Fruit fly (Drosophila melanogaster) whole organism, embryonic: ENCODE data around the gene CG15445.

Source experiments
- Atf6 ChIP-seq: fragments of 200-800 bp; sonication (Bioruptor generic); IDR thresholded peaks from 2 replicates; pipeline ENCODE4 v1.3.6; 2022; ENCODE audit warnings: missing biosample characterization, missing genetic modification characterization
- Blimp-1 ChIP-seq: fragments of 200-800 bp; sonication (Bioruptor generic); optimal IDR thresholded peaks from 3 replicates; lab custom pipeline; 2018; ENCODE audit warnings: missing biosample characterization, missing genetic modification characterization, mild to moderate bottlenecking, moderate library complexity, missing genetic modification reagents
- C15 ChIP-seq: fragments of 200-800 bp; sonication (Bioruptor generic); IDR thresholded peaks from 3 replicates; pipeline ENCODE4 v1.3.6; 2022; ENCODE audit warnings: missing biosample characterization, missing genetic modification characterization
- CG10267 ChIP-seq: fragments of 200-800 bp; sonication (Bioruptor generic); optimal IDR thresholded peaks from 2 replicates; lab custom pipeline; 2018; ENCODE audit warnings: missing biosample characterization, mild to moderate bottlenecking, missing genetic modification characterization, moderate library complexity
- CG10979 ChIP-seq: fragments of 200-800 bp; sonication (Bioruptor generic); optimal IDR thresholded peaks from 2 replicates; lab custom pipeline; 2018; ENCODE audit warnings: missing biosample characterization, mild to moderate bottlenecking, missing genetic modification characterization, moderate library complexity
- CG11504 ChIP-seq: fragments of 200-800 bp; sonication (Bioruptor generic); optimal IDR thresholded peaks from 3 replicates; lab custom pipeline; 2019; ENCODE audit warnings: missing biosample characterization, mild to moderate bottlenecking, missing genetic modification characterization, moderate library complexity
- CG12391 ChIP-seq: fragments of 200-800 bp; sonication (Bioruptor generic); optimal IDR thresholded peaks from 3 replicates; lab custom pipeline; 2018; ENCODE audit warnings: missing biosample characterization, mild to moderate bottlenecking, missing genetic modification characterization, moderate library complexity
- CG14441 ChIP-seq: fragments of 200-800 bp; sonication (Bioruptor generic); IDR thresholded peaks from 2 replicates; pipeline ENCODE4 v1.3.6; 2022; ENCODE audit warnings: missing biosample characterization, missing genetic modification characterization
- CG15601 ChIP-seq: fragments of 200-800 bp; sonication (Bioruptor generic); optimal IDR thresholded peaks from 3 replicates; lab custom pipeline; 2019; ENCODE audit warnings: missing biosample characterization, mild to moderate bottlenecking, missing genetic modification characterization, moderate library complexity
- CG15696 ChIP-seq: fragments of 200-800 bp; sonication (Bioruptor generic); optimal IDR thresholded peaks from 2 replicates; lab custom pipeline; 2019; ENCODE audit warnings: missing biosample characterization, mild to moderate bottlenecking, missing genetic modification characterization, moderate library complexity
- CG16815 ChIP-seq: fragments of 200-800 bp; sonication (Bioruptor generic); optimal IDR thresholded peaks from 3 replicates; lab custom pipeline; 2017; ENCODE audit warnings: missing biosample characterization, mild to moderate bottlenecking, missing genetic modification characterization
- CG17361 ChIP-seq: fragments of 200-800 bp; sonication (Bioruptor generic); IDR thresholded peaks from 3 replicates; pipeline ENCODE4 v1.3.6; 2022; ENCODE audit warnings: missing biosample characterization, missing genetic modification characterization
- CG2120 ChIP-seq: fragments of 200-800 bp; sonication (Bioruptor generic); optimal IDR thresholded peaks from 3 replicates; lab custom pipeline; 2016; ENCODE audit warnings: missing biosample characterization, missing genetic modification characterization
- CG2712 ChIP-seq: fragments of 200-800 bp; optimal IDR thresholded peaks from 3 replicates; lab custom pipeline; 2019; ENCODE audit warnings: missing biosample characterization, mild to moderate bottlenecking, missing genetic modification characterization, moderate library complexity
- CG6683 ChIP-seq: fragments of 200-800 bp; sonication (Bioruptor generic); optimal IDR thresholded peaks from 2 replicates; lab custom pipeline; 2017; ENCODE audit warnings: missing biosample characterization, mild to moderate bottlenecking, missing genetic modification characterization, missing genetic modification reagents
- CG8281 ChIP-seq: fragments of 200-800 bp; sonication (Bioruptor generic); optimal IDR thresholded peaks from 2 replicates; lab custom pipeline; 2018; ENCODE audit warnings: missing biosample characterization, mild to moderate bottlenecking, missing genetic modification characterization, moderate library complexity
- CG9876 ChIP-seq: fragments of 200-800 bp; sonication (Bioruptor generic); optimal IDR thresholded peaks from 2 replicates; lab custom pipeline; 2016; ENCODE audit warnings: missing biosample characterization, missing genetic modification characterization
- Dip3 ChIP-seq: fragments of 200-800 bp; sonication (Bioruptor generic); optimal IDR thresholded peaks from 3 replicates; lab custom pipeline; 2016; ENCODE audit warnings: missing biosample characterization, missing genetic modification characterization
- Drgx ChIP-seq: fragments of 200-800 bp; sonication (Bioruptor generic); IDR thresholded peaks from 2 replicates; pipeline ENCODE4 v1.3.6; 2022; ENCODE audit warnings: missing biosample characterization, missing genetic modification characterization
- E2f2 ChIP-seq: fragments of 200-800 bp; sonication (Bioruptor generic); IDR thresholded peaks from 2 replicates; pipeline ENCODE4 v1.3.6; 2022; ENCODE audit warnings: missing biosample characterization, missing genetic modification characterization
- Ets65A ChIP-seq: fragments of 200-800 bp; sonication (Bioruptor generic); peaks from one replicate; lab custom pipeline; 2016; ENCODE audit warnings: missing biosample characterization, missing genetic modification characterization
- Hsf ChIP-seq: fragments of 200-800 bp; sonication (Bioruptor generic); optimal IDR thresholded peaks from 3 replicates; lab custom pipeline; 2016; ENCODE audit warnings: missing biosample characterization, missing genetic modification characterization
- MBD-R2 ChIP-seq: fragments of 200-800 bp; sonication (Bioruptor generic); IDR thresholded peaks from 2 replicates; pipeline ENCODE4 v1.3.6; 2022; ENCODE audit warnings: missing biosample characterization, missing genetic modification characterization
- Ptx1 ChIP-seq: fragments of 200-800 bp; sonication (Bioruptor generic); IDR thresholded peaks from 2 replicates; pipeline ENCODE4 v1.3.6; 2022; ENCODE audit warnings: missing biosample characterization, missing genetic modification characterization
- Sry-β ChIP-seq: fragments of 200-800 bp; sonication (Bioruptor generic); optimal IDR thresholded peaks from 2 replicates; lab custom pipeline; 2018; ENCODE audit warnings: missing biosample characterization, mild to moderate bottlenecking, missing genetic modification characterization, moderate library complexity
- bsh ChIP-seq, 2 experiments: fragments of 200-800 bp; sonication (Bioruptor generic); optimal IDR thresholded peaks; 2 replicates each; lab custom pipeline; 2017 to 2018; ENCODE audit warnings: mild to moderate bottlenecking in 2 of 2, missing biosample characterization in 2 of 2, missing genetic modification characterization in 2 of 2, moderate library complexity in 1 of 2
- chn ChIP-seq: fragments of 200-800 bp; sonication (Bioruptor generic); optimal IDR thresholded peaks from 2 replicates; lab custom pipeline; 2016; ENCODE audit warnings: missing biosample characterization, missing genetic modification characterization
- da ChIP-seq: fragments of 200-800 bp; sonication (Bioruptor generic); optimal IDR thresholded peaks from 2 replicates; lab custom pipeline; 2016; ENCODE audit warnings: missing biosample characterization, missing genetic modification characterization
- dati ChIP-seq: fragments of 200-800 bp; sonication (Bioruptor generic); IDR thresholded peaks from 2 replicates; pipeline ENCODE4 v1.3.6; 2022; ENCODE audit warnings: missing biosample characterization, missing genetic modification characterization
- dysf ChIP-seq: fragments of 200-800 bp; sonication (Bioruptor generic); IDR thresholded peaks from 3 replicates; pipeline ENCODE4 v1.3.6; 2022; ENCODE audit warnings: missing biosample characterization, missing genetic modification characterization
- gsb ChIP-seq: fragments of 200-800 bp; sonication (Bioruptor generic); IDR thresholded peaks from 2 replicates; pipeline ENCODE4 v1.3.6; 2022; ENCODE audit warnings: missing biosample characterization, missing genetic modification characterization
- her ChIP-seq: fragments of 200-800 bp; sonication (Bioruptor generic); optimal IDR thresholded peaks from 2 replicates; lab custom pipeline; 2016; ENCODE audit warnings: missing biosample characterization, missing genetic modification characterization
- hkb ChIP-seq, 2 experiments: fragments of 200-800 bp in 1 of 2; fragments of >200 bp in 1 of 2; sonication (Bioruptor generic) in 1 of 2; IDR thresholded peaks in 1 of 2; optimal IDR thresholded peaks in 1 of 2; 2 replicates each; pipeline versions ENCODE4 v1.3.6 to Lab custom; 2017 to 2022; ENCODE audit warnings: missing biosample characterization in 1 of 2, missing genetic modification characterization in 1 of 2
- klu ChIP-seq: fragments of 200-800 bp; sonication (Bioruptor generic); IDR thresholded peaks from 2 replicates; pipeline ENCODE4 v1.3.6; 2022; ENCODE audit warnings: missing biosample characterization, missing genetic modification characterization
- lab ChIP-seq: fragments of 200-800 bp; sonication (Bioruptor generic); optimal IDR thresholded peaks from 3 replicates; lab custom pipeline; 2017; ENCODE audit warnings: missing biosample characterization, missing genetic modification characterization, mild to moderate bottlenecking, moderate library complexity, missing genetic modification reagents
- nerfin-1 ChIP-seq: fragments of 200-800 bp; sonication (Bioruptor generic); optimal IDR thresholded peaks from 3 replicates; lab custom pipeline; 2019; ENCODE audit warnings: missing biosample characterization, mild to moderate bottlenecking, missing genetic modification characterization, moderate library complexity
- otp ChIP-seq: fragments of 200-800 bp; sonication (Bioruptor generic); IDR thresholded peaks from 3 replicates; pipeline ENCODE4, ENCODE4 v1.3.6; 2022; ENCODE audit warnings: missing biosample characterization, missing genetic modification characterization
- row ChIP-seq: fragments of 200-800 bp; sonication (Bioruptor generic); IDR thresholded peaks from 3 replicates; pipeline ENCODE4 v1.3.6; 2022; ENCODE audit warnings: missing biosample characterization, missing genetic modification characterization
- sd ChIP-seq: fragments of 200-800 bp; sonication (Bioruptor generic); optimal IDR thresholded peaks from 3 replicates; lab custom pipeline; 2018; ENCODE audit warnings: missing biosample characterization, mild to moderate bottlenecking, missing genetic modification characterization, moderate library complexity
- sens ChIP-seq: fragments of 200-800 bp; sonication (Bioruptor generic); peaks from one replicate; lab custom pipeline; 2016; ENCODE audit warnings: missing biosample characterization, missing genetic modification characterization
- slbo ChIP-seq: fragments of 200-800 bp; sonication (Bioruptor generic); IDR thresholded peaks from 2 replicates; pipeline ENCODE4 v1.3.6; 2022; ENCODE audit warnings: missing biosample characterization, missing genetic modification characterization
- sob ChIP-seq: fragments of 200-800 bp; sonication (Bioruptor generic); IDR thresholded peaks from 2 replicates; pipeline ENCODE4 v1.3.6; 2022; ENCODE audit warnings: missing biosample characterization, missing genetic modification characterization
- tgo ChIP-seq: fragments of 200-800 bp; sonication (Bioruptor generic); IDR thresholded peaks from 3 replicates; pipeline ENCODE4 v1.3.6; 2022; ENCODE audit warnings: missing biosample characterization, missing genetic modification characterization
- tin ChIP-seq: fragments of 200-800 bp; sonication (Bioruptor generic); optimal IDR thresholded peaks from 3 replicates; lab custom pipeline; 2016; ENCODE audit warnings: missing biosample characterization, missing genetic modification characterization
- tio ChIP-seq: fragments of 200-800 bp; sonication (Bioruptor generic); optimal IDR thresholded peaks from 2 replicates; lab custom pipeline; 2017; ENCODE audit warnings: missing biosample characterization, missing genetic modification characterization, inconsistent platforms
- z ChIP-seq: fragments of 200-800 bp; sonication (Bioruptor generic); IDR thresholded peaks from 3 replicates; pipeline ENCODE4 v1.3.6; 2022; ENCODE audit warnings: missing biosample characterization, missing genetic modification characterization

Gene CG15445

DNA sequence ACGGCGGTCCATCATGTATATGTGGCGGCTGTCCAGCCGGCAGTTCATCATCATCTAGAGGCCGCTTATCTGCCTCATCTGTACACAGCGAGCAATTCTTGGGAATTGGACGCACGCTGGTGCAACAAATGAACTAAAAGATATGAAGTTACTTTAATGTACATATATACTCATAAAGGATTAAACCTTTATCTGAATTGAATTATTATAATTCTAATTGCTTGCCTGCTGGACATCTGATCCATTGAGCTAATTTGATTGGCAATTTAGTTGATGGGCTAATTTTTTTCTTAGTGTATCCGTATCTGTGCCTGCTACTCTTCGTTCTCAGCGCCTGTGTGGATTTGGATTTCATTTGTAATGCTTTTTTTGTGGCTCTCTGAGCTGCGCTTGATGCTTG is 44.0 kb upstream of the CG15445 start (continued):
- TF ChIP-seq hkb (optimal IDR thresholded peaks at IDR 0.05; lab: Kevin White, UChicago) (no peak), hkb (GFP tag; IDR thresholded peaks at IDR 0.05; lab: Robert Waterston, UW) (no peak), tio (GFP tag; lab: Kevin White, UChicago) (peak; percentile 13), Drgx (GFP tag; lab: Robert Waterston, UW) (peak; percentile 88), CG10267 (tag; lab: Kevin White, UChicago) (peak; percentile 14), Blimp-1 (GFP tag; lab: Kevin White, UChicago) (peak; percentile 9), MBD-R2 (GFP tag; lab: Robert Waterston, UW) (no peak), CG8281 (tag; lab: Kevin White, UChicago) (no peak), CG15696 (tag; lab: Kevin White, UChicago) (peak; percentile 16), CG14441 (GFP tag; lab: Robert Waterston, UW) (no peak), tin (GFP tag; lab: Kevin White, UChicago) (peak; percentile 35), row (GFP tag; lab: Robert Waterston, UW) (peak; percentile 51), dysf (peak; percentile 14; the same call in 1 of the 3 replicates), CG17361 (GFP tag; lab: Robert Waterston, UW) (0 out of 3 replicates have a peak, but pooled peaks have one; percentile 19)

DNA sequence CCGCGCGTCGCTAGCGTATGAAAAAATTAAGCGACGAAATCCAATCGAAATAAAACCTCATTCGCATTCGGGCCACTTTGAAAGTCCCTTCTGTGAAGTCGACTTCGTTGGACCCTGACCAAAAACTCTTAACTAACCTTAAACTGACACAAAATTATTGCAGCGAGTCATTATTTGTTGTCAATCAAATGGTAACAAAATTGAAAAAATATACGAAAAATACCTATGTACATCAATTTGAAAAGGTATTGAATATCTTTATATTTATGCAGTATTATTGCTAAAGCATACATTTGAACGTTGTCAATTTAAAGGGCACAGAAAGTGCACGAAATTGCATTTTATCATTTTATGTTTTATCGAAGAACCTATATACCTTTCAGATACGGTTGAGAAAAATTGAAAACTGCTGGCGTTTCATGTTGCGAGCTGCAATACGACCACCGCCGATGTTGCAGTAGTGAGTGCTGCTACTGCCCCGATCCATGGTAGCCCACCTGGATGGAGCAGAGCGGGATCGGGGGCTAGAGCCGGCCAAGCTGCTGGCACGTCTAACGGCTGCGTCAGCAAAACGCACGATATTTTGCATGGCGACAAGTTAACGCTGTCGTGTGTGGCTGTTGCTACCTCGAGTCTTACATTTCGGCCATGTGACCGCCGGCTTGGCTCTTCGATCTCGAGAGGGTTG is 43.2 kb upstream of the CG15445 start:
- TF ChIP-seq CG6683 (GFP tag; lab: Kevin White, UChicago) (no peak), Sry-β (GFP tag; lab: Kevin White, UChicago) (no peak), sd (no peak), MBD-R2 (GFP tag; lab: Robert Waterston, UW) (no peak), da (no peak), Drgx (GFP tag; lab: Robert Waterston, UW) (peak; percentile 12; the same call in 1 of the 2 replicates), CG12391 (tag; lab: Kevin White, UChicago) (no peak), CG10979 (tag; lab: Kevin White, UChicago) (no peak), bsh (GFP tag; optimal IDR thresholded peaks at IDR 0.05; lab: Kevin White, UChicago) (peak in 1 of 2 experiments; percentile 2), CG17361 (GFP tag; lab: Robert Waterston, UW) (no peak)

DNA sequence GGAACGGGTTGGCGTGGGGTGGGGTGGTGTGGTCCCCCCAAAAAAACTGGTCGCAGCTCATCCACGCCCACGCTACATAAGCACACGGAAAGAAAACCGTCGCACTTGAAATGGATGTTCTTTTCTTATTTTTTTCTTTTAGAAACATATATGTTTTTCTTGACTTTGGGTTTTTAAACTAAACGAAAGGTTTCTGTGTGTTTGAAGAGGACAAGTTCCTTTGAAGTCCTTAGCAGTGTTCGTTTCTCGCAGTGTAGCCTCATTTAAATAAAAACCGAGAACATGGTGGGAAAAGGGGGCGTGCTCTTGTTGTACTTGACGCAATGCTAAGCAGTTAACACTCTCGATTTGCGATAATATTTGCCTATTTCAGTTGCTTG is 42.6 kb upstream of the CG15445 start:
- TF ChIP-seq sens (GFP tag; lab: Kevin White, UChicago) (peak; percentile 51), C15 (GFP tag; lab: Robert Waterston, UW) (no peak), Drgx (GFP tag; lab: Robert Waterston, UW) (peak; percentile 85), her (GFP tag; lab: Kevin White, UChicago) (no peak), nerfin-1 (no peak), bsh (GFP tag; optimal IDR thresholded peaks at IDR 0.05; lab: Kevin White, UChicago) (peak in 1 of 2 experiments; percentile 13), otp (GFP tag; lab: Robert Waterston, UW) (no peak), CG9876 (GFP tag; lab: Kevin White, UChicago) (no peak), z (GFP tag; lab: Robert Waterston, UW) (no peak), gsb (GFP tag; lab: Robert Waterston, UW) (no peak), CG15601 (tag; lab: Kevin White, UChicago) (no peak), chn (GFP tag; lab: Kevin White, UChicago) (no peak), Ets65A (GFP tag; lab: Kevin White, UChicago) (peak; percentile 90), sob (GFP tag; lab: Robert Waterston, UW) (0 out of 2 replicates have a peak, but pooled peaks have one; percentile 21), CG2120 (GFP tag; lab: Kevin White, UChicago) (peak; percentile 42), CG11504 (tag; lab: Kevin White, UChicago) (peak; percentile 18), row (GFP tag; lab: Robert Waterston, UW) (peak; percentile 37; the same call in 1 of the 3 replicates), slbo (peak; percentile 21), tgo (no peak), Ptx1 (GFP tag; lab: Robert Waterston, UW) (peak; percentile 19; the same call in 1 of the 2 replicates), klu (GFP tag; lab: Robert Waterston, UW) (no peak), CG2712 (tag; lab: Kevin White, UChicago) (peak; percentile 6), Atf6 (no peak), CG16815 (GFP tag; lab: Kevin White, UChicago) (no peak), Dip3 (GFP tag; lab: Kevin White, UChicago) (peak; percentile 26), Hsf (GFP tag; lab: Kevin White, UChicago) (no peak), dati (GFP tag; lab: Robert Waterston, UW) (no peak), E2f2 (GFP tag; lab: Robert Waterston, UW) (no peak), lab (GFP tag; lab: Kevin White, UChicago) (peak; percentile 32)
